Worm (Caenorhabditis elegans) whole organism, L4/young adult: ENCODE data around the gene Y53F4B.20.

Experiments
- W03F9.2 ChIP-seq: fragments of 150-350 bp; optimal IDR thresholded peaks from 2 replicates; lab custom pipeline; 2014; ENCODE audit warnings: missing biosample characterization, missing genetic modification characterization
- dao-5 ChIP-seq: sonication (generic microtip); optimal IDR thresholded peaks from 2 replicates; lab custom pipeline; 2016; ENCODE audit warnings: missing genotype, missing genetic modification characterization, moderate library complexity, missing compliant biosample characterization
- him-1 ChIP-seq: sonication (generic microtip); optimal IDR thresholded peaks from 2 replicates; lab custom pipeline; 2016; ENCODE audit warnings: missing genotype, missing genetic modification reagents, missing genetic modification characterization, missing compliant biosample characterization

The Y53F4B.20 gene

DNA sequence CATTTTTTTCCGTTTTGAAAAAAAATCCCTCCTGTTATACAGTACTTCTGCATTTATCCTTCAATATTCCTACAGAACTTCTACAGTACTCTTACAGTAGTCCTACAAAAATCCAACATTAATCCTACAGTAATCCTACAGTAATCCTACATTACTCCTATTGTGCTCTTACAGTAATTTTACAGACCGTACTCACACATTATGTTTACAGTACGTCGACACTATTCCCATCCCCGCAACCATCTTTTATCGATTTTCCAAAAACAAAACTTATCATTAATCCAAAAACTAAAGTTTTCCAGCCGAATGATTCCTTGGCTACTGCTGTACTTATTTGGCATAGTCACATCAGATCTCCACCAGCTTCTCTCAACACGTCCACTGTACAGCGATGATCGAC lies at the start of gene Y53F4B.20:
Gene Y53F4B.20 (plus strand): TSS at position 301 of the 400 bp plus-strand sequence.
- TF ChIP-seq dao-5 (tag; lab: Kevin White, UChicago) (no peak), him-1 (tag; lab: Kevin White, UChicago) (no peak), W03F9.2 (tag; lab: Kevin White, UChicago) (no peak)

- TF ChIP-seq dao-5 (tag; lab: Kevin White, UChicago) (no peak), him-1 (tag; lab: Kevin White, UChicago) (no peak), W03F9.2 (tag; lab: Kevin White, UChicago) (no peak)
Observed at ce11 chrII:15037782-15038181, 46.5 kb upstream of the Y53F4B.20 start, which contains the start of gene Y53F4B.14. TSS of gene Y53F4B.14 (plus strand) at chrII:15037991.

DNA sequence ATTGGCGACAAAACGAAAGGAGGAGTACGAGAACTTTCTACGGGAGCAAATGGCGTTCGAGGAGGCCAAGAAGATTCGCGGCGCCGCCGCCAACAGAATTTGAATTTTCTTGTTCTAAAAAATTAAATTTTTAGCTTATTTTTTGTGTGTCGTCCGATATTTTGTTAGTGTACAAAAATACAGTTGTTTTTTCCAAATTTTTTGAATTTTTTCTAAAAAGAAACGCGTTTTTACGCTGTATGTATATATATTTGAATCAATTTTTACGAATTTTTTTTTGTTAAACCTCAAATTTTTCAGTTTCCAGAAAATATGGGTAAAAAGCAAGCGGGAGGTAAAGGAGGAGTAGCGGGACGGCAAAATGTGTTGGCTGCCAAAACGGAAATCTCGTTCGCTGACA lies 45.2 kb upstream of the Y53F4B.20 start, which contains the start of gene trip-4:
Gene trip-4 (plus strand): TSS at position 301 of the 400 bp plus-strand sequence.
- TF ChIP-seq him-1 (tag; lab: Kevin White, UChicago) (no peak), dao-5 (tag; lab: Kevin White, UChicago) (no peak), W03F9.2 (tag; lab: Kevin White, UChicago) (no peak)

DNA sequence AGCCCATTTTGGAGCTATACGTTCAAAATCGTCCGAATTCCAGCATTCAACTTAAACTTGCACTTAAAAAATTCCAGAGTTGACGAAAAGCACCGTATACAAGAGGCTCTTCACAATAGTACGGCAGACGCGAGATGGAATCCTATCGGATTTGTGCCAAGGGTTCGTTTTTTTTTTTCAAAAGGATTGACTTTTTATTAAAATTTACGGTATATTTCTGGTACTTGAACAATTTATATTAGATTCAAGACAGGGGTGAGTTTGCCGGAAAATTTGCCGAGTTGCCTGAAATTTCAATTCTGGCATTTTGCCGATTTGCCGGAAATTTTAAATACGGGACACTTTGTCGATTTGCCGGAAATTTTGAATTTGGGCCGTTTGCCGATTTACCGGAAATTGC lies 42.0 kb upstream of the Y53F4B.20 start:
- TF ChIP-seq dao-5 (tag; lab: Kevin White, UChicago) (no peak), him-1 (tag; lab: Kevin White, UChicago) (no peak), W03F9.2 (tag; lab: Kevin White, UChicago) (no peak)

DNA sequence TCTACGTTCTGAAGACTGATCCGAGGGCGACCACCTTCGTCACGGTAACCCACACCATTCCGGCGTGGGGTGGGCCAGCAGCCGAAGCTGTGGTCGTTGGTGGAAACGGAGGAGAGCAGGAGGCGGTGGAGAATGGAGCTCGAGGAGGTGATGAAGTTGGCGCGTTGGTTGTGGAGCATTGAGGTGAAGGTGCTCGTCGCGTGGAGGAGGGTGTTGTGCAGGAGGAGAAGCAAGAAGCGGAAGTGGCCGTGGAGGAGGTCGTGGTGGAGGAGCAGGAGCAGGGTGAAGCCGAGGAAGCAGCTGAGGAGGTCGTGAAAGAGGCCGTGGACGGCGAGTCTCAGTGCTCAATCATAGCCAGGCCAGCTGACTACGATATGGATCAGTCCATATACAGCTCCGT lies 26.0 kb upstream of the Y53F4B.20 start, which contains the start of gene Y53F4B.17:
Gene Y53F4B.17 (plus strand): TSS at position 375 of the 400 bp plus-strand sequence.
- TF ChIP-seq him-1 (tag; lab: Kevin White, UChicago): no peak
- no peak for TF ChIP-seq W03F9.2 (tag; lab: Kevin White, UChicago)

DNA sequence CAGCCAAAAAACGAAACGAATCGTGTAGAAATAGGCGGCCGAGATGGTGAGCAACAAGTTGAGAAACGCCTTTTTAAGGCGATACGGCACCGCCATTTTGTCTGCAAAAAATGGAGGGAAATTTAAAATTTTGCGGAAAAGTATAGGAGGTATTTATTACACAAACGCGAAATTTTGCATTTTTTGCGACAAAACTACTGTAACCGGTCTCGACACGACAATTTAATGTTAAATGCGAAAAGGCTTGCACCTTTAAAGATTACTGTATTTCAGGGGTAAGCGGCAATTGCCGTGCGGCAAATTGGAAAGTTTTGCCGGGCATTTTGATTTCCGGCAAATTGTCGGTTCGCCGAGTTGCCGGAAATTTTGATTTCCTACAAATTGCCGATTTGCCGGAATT lies 12.7 kb upstream of the Y53F4B.20 start, which contains the start of gene Y53F4B.18:
Gene Y53F4B.18 (minus strand): TSS at position 101 of the 400 bp plus-strand sequence.
- no peak for TF ChIP-seq him-1 (tag; lab: Kevin White, UChicago)

ce11 chrII:15074760-15075159 lies 9.5 kb upstream of the Y53F4B.20 start:
- TF ChIP-seq him-1 (tag; lab: Kevin White, UChicago) (no peak), W03F9.2 (tag; lab: Kevin White, UChicago) (no peak), dao-5 (tag; lab: Kevin White, UChicago) (no peak)

- TF ChIP-seq him-1 (tag; lab: Kevin White, UChicago) (no peak), W03F9.2 (tag; lab: Kevin White, UChicago) (peak; percentile 29), dao-5 (tag; lab: Kevin White, UChicago) (no peak)
Observed at ce11 chrII:15076778-15077435, 7.4 kb upstream of the Y53F4B.20 start, which contains the start of gene Y53F4B.19. TSS of gene Y53F4B.19 (plus strand) at chrII:15076934.

DNA sequence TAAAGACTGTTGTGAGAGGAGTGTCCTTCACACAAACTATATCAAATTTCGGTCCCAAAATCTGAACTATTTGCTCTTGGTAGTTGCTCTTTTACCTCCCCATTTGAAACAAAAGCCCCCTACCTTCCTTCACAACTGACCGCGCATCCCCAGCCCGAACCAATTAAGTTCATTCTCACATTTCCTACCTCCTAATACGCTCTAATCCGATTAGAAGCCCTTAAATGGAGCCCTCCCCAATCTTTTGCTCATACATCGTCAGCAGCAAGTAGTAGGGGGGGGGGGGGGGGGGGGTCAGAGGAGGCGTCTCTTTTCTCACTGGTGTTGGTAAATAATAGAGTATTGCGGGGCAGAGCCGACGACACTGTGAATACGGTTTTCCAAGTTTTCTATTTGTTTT lies 3.7 kb upstream of the Y53F4B.20 start:
- TF ChIP-seq him-1 (tag; lab: Kevin White, UChicago): no peak
- TF ChIP-seq dao-5 (tag; lab: Kevin White, UChicago): no peak
- no peak for TF ChIP-seq W03F9.2 (tag; lab: Kevin White, UChicago)

DNA sequence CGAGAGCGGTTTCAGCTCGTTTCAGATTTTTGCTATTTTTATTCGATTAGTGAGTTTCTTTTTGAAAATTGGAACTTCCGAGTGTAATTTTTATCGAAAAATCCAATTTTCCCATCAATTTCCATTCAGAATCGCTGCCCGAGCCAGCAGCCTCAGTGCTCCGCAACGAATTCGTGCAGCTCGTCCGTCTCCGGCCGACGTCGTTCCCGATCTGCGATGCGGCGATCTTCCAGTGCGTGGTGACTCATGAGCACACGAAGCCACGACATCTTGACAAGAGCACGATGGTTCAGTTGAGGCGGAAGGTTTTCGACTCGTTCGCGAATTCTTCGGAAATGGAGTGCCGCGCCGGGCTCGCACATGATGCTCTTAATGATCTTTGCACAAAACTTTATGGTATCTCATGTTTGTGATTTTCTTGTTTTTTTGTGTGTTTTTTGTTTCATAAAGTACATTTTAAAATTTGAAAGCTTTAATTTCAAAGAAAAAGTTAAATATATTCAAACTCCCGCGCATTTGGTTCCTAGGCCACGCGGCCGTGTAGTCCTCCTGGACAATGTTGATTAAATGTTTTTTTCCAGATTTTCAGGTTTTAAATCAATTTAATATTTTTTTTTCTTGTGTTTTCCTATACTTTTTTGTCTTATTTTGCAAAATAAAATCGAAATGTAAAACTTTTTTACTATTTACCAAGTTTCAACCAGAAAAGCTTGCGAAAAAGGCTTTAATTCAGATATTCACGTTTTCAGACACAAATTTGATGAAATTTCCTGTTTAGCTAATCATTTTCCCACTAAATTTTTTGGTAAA lies 5.0 kb downstream of the Y53F4B.20 start:
- no peak for TF ChIP-seq dao-5 (tag; lab: Kevin White, UChicago)
- no peak for TF ChIP-seq him-1 (tag; lab: Kevin White, UChicago)
- TF ChIP-seq W03F9.2 (tag; lab: Kevin White, UChicago): no peak

- TF ChIP-seq dao-5 (tag; lab: Kevin White, UChicago) (no peak), W03F9.2 (tag; lab: Kevin White, UChicago) (no peak), him-1 (tag; lab: Kevin White, UChicago) (no peak)
Observed at ce11 chrII:15089896-15090230, 5.6 kb downstream of the Y53F4B.20 start, which contains the start of gene Y53F4B.21. TSS of gene Y53F4B.21 (plus strand) at chrII:15090180.

ce11 chrII:15107184-15107583 lies 22.9 kb downstream of the Y53F4B.20 start:
- TF ChIP-seq him-1 (tag; lab: Kevin White, UChicago) (no peak), dao-5 (tag; lab: Kevin White, UChicago) (no peak), W03F9.2 (tag; lab: Kevin White, UChicago) (no peak)

DNA sequence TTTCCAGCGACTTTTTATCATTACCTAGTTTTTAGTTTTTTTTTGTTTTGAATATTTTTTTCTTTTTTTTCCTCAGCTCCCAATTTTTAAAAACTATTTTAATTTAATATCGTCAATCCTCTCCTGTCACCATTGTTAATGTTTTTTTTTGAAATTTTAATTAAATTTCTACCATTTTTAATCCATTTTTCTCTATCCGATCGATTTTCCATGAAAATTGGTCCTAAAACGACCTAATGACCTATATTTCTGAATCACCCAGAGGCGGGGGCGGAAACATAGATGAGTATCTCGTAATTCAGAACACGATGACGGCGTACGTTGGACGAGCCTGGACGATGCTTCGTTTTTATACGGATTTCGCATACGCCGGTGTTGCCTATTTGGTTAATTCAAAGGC lies 25.6 kb downstream of the Y53F4B.20 start, which contains the start of gene Y53F4B.39:
Gene Y53F4B.39 (plus strand): TSS at position 301 of the 400 bp plus-strand sequence.
- TF ChIP-seq W03F9.2 (tag; lab: Kevin White, UChicago) (no peak), him-1 (tag; lab: Kevin White, UChicago) (no peak), dao-5 (tag; lab: Kevin White, UChicago) (no peak)
